Worm (Caenorhabditis elegans) whole organism, late embryonic: Measurements from ENCODE around the gene svh-11.

ENCODE experiments used
- nfya-1 ChIP-seq: sonication (generic microtip); optimal IDR thresholded peaks from 2 replicates; lab custom pipeline; 2017; ENCODE audit warnings: missing genetic modification characterization, mild to moderate bottlenecking, missing compliant biosample characterization, antibody characterized with exemption, moderate library complexity
- sox-4 ChIP-seq: sonication (generic microtip); optimal IDR thresholded peaks from 2 replicates; lab custom pipeline; 2017; ENCODE audit warnings: mild to moderate bottlenecking, missing genetic modification characterization, inconsistent platforms, missing compliant biosample characterization

The svh-11 gene

ce11 chrV:2259750-2260149 is 52.8 kb downstream of the svh-11 start, which contains the start of gene nhr-182:
Gene nhr-182 (minus strand): TSS chrV:2259927.
- TF ChIP-seq nfya-1 (no peak), sox-4 (tag; lab: Kevin White, UChicago) (no peak)
